Worm (Caenorhabditis elegans) whole organism, L2 larva: ENCODE data around the gene F44G4.5.
A peak's percentile ranks its signal among the peaks of the same experiment; 100 is the strongest.

Experiments
- Y55F3AM.14 ChIP-seq: fragments of 200-800 bp; sonication (Bioruptor generic); optimal IDR thresholded peaks from 2 replicates; lab custom pipeline; 2018; ENCODE audit warnings: mild to moderate bottlenecking, missing genetic modification characterization, missing compliant biosample characterization
- ZK546.5 ChIP-seq: sonication (generic microtip); optimal IDR thresholded peaks from 2 replicates; lab custom pipeline; 2017; ENCODE audit warnings: missing biosample characterization, missing genetic modification characterization
- alr-1 ChIP-seq: fragments of 150-350 bp; optimal IDR thresholded peaks from 2 replicates; lab custom pipeline; 2014; ENCODE audit warnings: missing biosample characterization, missing genetic modification characterization
- aly-2 ChIP-seq: fragments of 150-350 bp; optimal IDR thresholded peaks from 2 replicates; lab custom pipeline; 2014; ENCODE audit warnings: missing biosample characterization, missing genetic modification characterization
- ceh-82 ChIP-seq: fragments of 150-350 bp; optimal IDR thresholded peaks from 2 replicates; lab custom pipeline; 2014; ENCODE audit warnings: missing biosample characterization, missing genetic modification characterization
- crh-2 ChIP-seq: sonication (generic microtip); optimal IDR thresholded peaks from 2 replicates; lab custom pipeline; 2017; ENCODE audit warnings: missing biosample characterization, missing genetic modification characterization
- dmd-4 ChIP-seq: sonication (generic microtip); optimal IDR thresholded peaks from 2 replicates; lab custom pipeline; 2017; ENCODE audit warnings: missing biosample characterization, missing genetic modification characterization
- egl-27 ChIP-seq: sonication (generic microtip); optimal IDR thresholded peaks from 3 replicates; lab custom pipeline; 2017; ENCODE audit warnings: missing biosample characterization, missing genetic modification reagents, missing genetic modification characterization
- fos-1 ChIP-seq: fragments of 150-350 bp; optimal IDR thresholded peaks from 2 replicates; lab custom pipeline; 2014; ENCODE audit warnings: missing biosample characterization, missing genetic modification characterization
- gmeb-1 ChIP-seq: fragments of 150-350 bp; optimal IDR thresholded peaks from 2 replicates; lab custom pipeline; 2014; ENCODE audit warnings: missing biosample characterization, missing genetic modification characterization
- lin-11 ChIP-seq: fragments of 150-350 bp; sonication (generic microtip); optimal IDR thresholded peaks from 2 replicates; lab custom pipeline; 2014; ENCODE audit warnings: missing biosample characterization, missing genetic modification characterization, inconsistent platforms, mixed read lengths
- lin-13 ChIP-seq: fragments of 150-350 bp; optimal IDR thresholded peaks from 2 replicates; lab custom pipeline; 2014; ENCODE audit warnings: missing biosample characterization, missing genetic modification reagents, missing genetic modification characterization
- lin-39 ChIP-seq: fragments of 150-350 bp; optimal IDR thresholded peaks from 2 replicates; lab custom pipeline; 2014; ENCODE audit warnings: missing biosample characterization, missing genetic modification reagents, missing genetic modification characterization
- lsy-2 ChIP-seq, 2 experiments: fragments of 150-350 bp in 1 of 2; sonication (generic microtip) in 1 of 2; optimal IDR thresholded peaks; 2 replicates each; lab custom pipeline; 2014 to 2017; ENCODE audit warnings: missing biosample characterization in 2 of 2, missing genetic modification characterization in 2 of 2
- mbf-1 ChIP-seq: sonication (generic microtip); optimal IDR thresholded peaks from 2 replicates; lab custom pipeline; 2017; ENCODE audit warnings: missing biosample characterization, missing genetic modification characterization
- mdl-1 ChIP-seq, 2 experiments: fragments of 150-350 bp in 1 of 2; sonication (generic microtip) in 1 of 2; optimal IDR thresholded peaks; 2 replicates each; lab custom pipeline; 2017; ENCODE audit warnings: missing biosample characterization in 2 of 2, missing genetic modification characterization in 2 of 2
- nhr-11 ChIP-seq: fragments of 150-350 bp; optimal IDR thresholded peaks from 2 replicates; lab custom pipeline; 2014; ENCODE audit warnings: missing biosample characterization, missing genetic modification characterization
- nhr-12 ChIP-seq: fragments of 150-350 bp; optimal IDR thresholded peaks from 2 replicates; lab custom pipeline; 2014; ENCODE audit warnings: missing biosample characterization, missing genetic modification characterization
- nhr-129 ChIP-seq: fragments of 150-350 bp; optimal IDR thresholded peaks from 2 replicates; lab custom pipeline; 2014; ENCODE audit warnings: missing biosample characterization, missing genetic modification characterization
- nhr-21 ChIP-seq: fragments of 150-350 bp; optimal IDR thresholded peaks from 2 replicates; lab custom pipeline; 2014; ENCODE audit warnings: missing biosample characterization, missing genetic modification characterization
- nhr-23 ChIP-seq: fragments of 150-350 bp; optimal IDR thresholded peaks from 2 replicates; lab custom pipeline; 2014; ENCODE audit warnings: missing biosample characterization, missing genetic modification reagents, missing genetic modification characterization
- nhr-25 ChIP-seq: fragments of 150-350 bp; sonication (generic microtip); optimal IDR thresholded peaks from 3 replicates; lab custom pipeline; 2014; ENCODE audit warnings: missing biosample characterization, missing genetic modification characterization
- nhr-6 ChIP-seq: fragments of 150-350 bp; optimal IDR thresholded peaks from 2 replicates; lab custom pipeline; 2014; ENCODE audit warnings: missing biosample characterization, missing genetic modification characterization
- peb-1 ChIP-seq: fragments of 150-350 bp; optimal IDR thresholded peaks from 2 replicates; lab custom pipeline; 2014; ENCODE audit warnings: missing biosample characterization, missing genetic modification characterization
- sem-4 ChIP-seq: fragments of 150-350 bp; optimal IDR thresholded peaks from 2 replicates; lab custom pipeline; 2014; ENCODE audit warnings: missing biosample characterization, missing genetic modification reagents, missing genetic modification characterization
- skn-1 ChIP-seq: sonication (generic microtip); optimal IDR thresholded peaks from 2 replicates; lab custom pipeline; 2017; ENCODE audit warnings: missing biosample characterization, missing genetic modification characterization
- sma-3 ChIP-seq: sonication (generic microtip); optimal IDR thresholded peaks from 2 replicates; lab custom pipeline; 2016; ENCODE audit warnings: missing genetic modification reagents, missing genetic modification characterization, missing compliant biosample characterization
- sma-9 ChIP-seq, 2 experiments: fragments of 150-350 bp in 1 of 2; sonication (generic microtip) in 1 of 2; optimal IDR thresholded peaks; 2 replicates each; lab custom pipeline; 2014 to 2016; ENCODE audit warnings: missing genetic modification characterization in 2 of 2, mild to moderate bottlenecking in 1 of 2, missing biosample characterization in 1 of 2, missing compliant biosample characterization in 1 of 2, missing genetic modification reagents in 1 of 2, moderate library complexity in 1 of 2
- snpc-4 ChIP-seq: fragments of 150-350 bp; optimal IDR thresholded peaks from 2 replicates; lab custom pipeline; 2014; ENCODE audit warnings: missing biosample characterization, missing genetic modification characterization
- unc-39 ChIP-seq: fragments of 150-350 bp; optimal IDR thresholded peaks from 2 replicates; lab custom pipeline; 2014; ENCODE audit warnings: missing biosample characterization, missing genetic modification characterization
- zag-1 ChIP-seq: fragments of 150-350 bp; optimal IDR thresholded peaks from 2 replicates; lab custom pipeline; 2014; ENCODE audit warnings: missing biosample characterization, missing genetic modification characterization
- ztf-1 ChIP-seq: fragments of 200-800 bp; sonication (Bioruptor generic); conservative IDR thresholded peaks from 2 replicates; pipeline ENCODE4 v1.3.6; 2022; ENCODE audit warnings: missing genetic modification characterization, missing compliant biosample characterization
- ztf-11 ChIP-seq: sonication (generic microtip); optimal IDR thresholded peaks from 2 replicates; lab custom pipeline; 2017; ENCODE audit warnings: missing biosample characterization, missing genetic modification characterization
- ztf-4 ChIP-seq: fragments of 150-350 bp; optimal IDR thresholded peaks from 2 replicates; lab custom pipeline; 2014; ENCODE audit warnings: missing biosample characterization, missing genetic modification characterization

Gene F44G4.5

DNA sequence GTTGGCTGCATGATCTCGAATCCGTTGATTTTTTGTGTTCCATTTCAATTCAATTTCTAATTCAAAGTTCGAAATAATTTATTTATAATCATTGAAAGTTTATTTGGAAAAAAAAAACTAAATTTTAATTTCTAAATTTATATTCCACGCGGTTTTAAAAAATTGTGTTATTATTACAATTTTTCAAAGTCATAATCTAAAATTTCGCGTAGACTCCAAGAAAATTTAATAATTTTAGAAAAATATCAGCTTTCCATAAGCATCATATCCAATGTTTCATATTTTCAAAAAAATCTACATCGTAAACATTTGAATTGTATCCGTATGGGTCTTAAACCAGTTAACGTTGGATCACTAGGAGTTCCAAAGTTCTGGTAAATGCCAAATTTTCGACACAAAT lies at the start of gene F44G4.5:
F44G4.5 (minus strand) TSS at position 101 of the 400 bp plus-strand sequence.
- no peak for TF ChIP-seq sma-3 (GFP tag; lab: Kevin White, UChicago)
- TF ChIP-seq egl-27 (tag; lab: Kevin White, UChicago), result no peak
- no peak for TF ChIP-seq nhr-23
- no peak for TF ChIP-seq mdl-1 (tag; optimal IDR thresholded peaks at IDR 0.05; lab: Kevin White, UChicago)
- no peak for TF ChIP-seq sma-9 (GFP tag; optimal IDR thresholded peaks at IDR 0.05; lab: Kevin White, UChicago)
- TF ChIP-seq sma-9 (tag; optimal IDR thresholded peaks at IDR 0.05; lab: Kevin White, UChicago), result no peak
- TF ChIP-seq zag-1 (tag; lab: Kevin White, UChicago), result no peak
- TF ChIP-seq peb-1 (tag; lab: Kevin White, UChicago), result no peak
- TF ChIP-seq lin-11, result no peak
- TF ChIP-seq ztf-1 (GFP tag; lab: Robert Waterston, UW), result no peak
- TF ChIP-seq ztf-11 (tag; lab: Kevin White, UChicago), result no peak
- no peak for TF ChIP-seq sem-4 (tag; lab: Kevin White, UChicago)
- TF ChIP-seq crh-2, result no peak
- no peak for TF ChIP-seq dmd-4
- TF ChIP-seq aly-2, result no peak
- no peak for TF ChIP-seq nhr-11 (tag; lab: Kevin White, UChicago)
- TF ChIP-seq ztf-4 (tag; lab: Kevin White, UChicago), result no peak
- no peak for TF ChIP-seq fos-1 (tag; lab: Kevin White, UChicago)
- TF ChIP-seq snpc-4 (tag; lab: Kevin White, UChicago), result no peak
- TF ChIP-seq skn-1 (tag; lab: Kevin White, UChicago), result no peak
- no peak for TF ChIP-seq ceh-82 (tag; lab: Kevin White, UChicago)

DNA sequence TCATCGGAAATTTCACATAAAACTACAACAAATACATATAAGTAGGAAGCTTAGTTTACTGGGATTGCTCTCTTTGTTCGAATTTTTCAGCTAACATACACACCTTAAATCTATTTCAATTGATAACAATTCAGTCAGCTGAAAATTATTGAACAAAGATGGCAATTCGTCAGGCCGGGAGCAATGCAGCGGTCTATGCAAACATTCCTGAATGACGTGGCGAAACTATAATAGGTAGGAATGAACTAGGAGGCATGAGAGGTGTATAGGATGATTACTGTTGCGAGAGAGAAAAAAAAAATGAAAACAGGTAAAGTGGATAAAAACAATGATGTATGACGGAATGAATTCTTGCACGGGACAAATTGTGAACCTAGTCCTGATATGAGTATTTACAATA lies 41.8 kb upstream of the F44G4.5 start:
- TF ChIP-seq lin-39 (no peak), fos-1 (tag; lab: Kevin White, UChicago) (peak; percentile 71), mbf-1 (no peak), zag-1 (tag; lab: Kevin White, UChicago) (no peak)

- TF ChIP-seq ZK546.5 (tag; lab: Kevin White, UChicago) (no peak), lin-39 (no peak), zag-1 (tag; lab: Kevin White, UChicago) (no peak), nhr-25 (tag; lab: Kevin White, UChicago) (no peak), ceh-82 (tag; lab: Kevin White, UChicago) (no peak), alr-1 (tag; lab: Kevin White, UChicago) (no peak), lin-13 (GFP tag; lab: Kevin White, UChicago) (no peak)
Measured at ce11 chrII:9041306-9041705, 41.1 kb upstream of the F44G4.5 start, which contains the start of gene F37B12.3. TSS of gene F37B12.3 (minus strand) at chrII:9041406.

ce11 chrII:9038736-9039135 lies 38.5 kb upstream of the F44G4.5 start:
- peak; percentile 15 for TF ChIP-seq fos-1 (tag; lab: Kevin White, UChicago)
- TF ChIP-seq skn-1 (tag; lab: Kevin White, UChicago), result peak; percentile 94
- no peak for TF ChIP-seq nhr-23

DNA sequence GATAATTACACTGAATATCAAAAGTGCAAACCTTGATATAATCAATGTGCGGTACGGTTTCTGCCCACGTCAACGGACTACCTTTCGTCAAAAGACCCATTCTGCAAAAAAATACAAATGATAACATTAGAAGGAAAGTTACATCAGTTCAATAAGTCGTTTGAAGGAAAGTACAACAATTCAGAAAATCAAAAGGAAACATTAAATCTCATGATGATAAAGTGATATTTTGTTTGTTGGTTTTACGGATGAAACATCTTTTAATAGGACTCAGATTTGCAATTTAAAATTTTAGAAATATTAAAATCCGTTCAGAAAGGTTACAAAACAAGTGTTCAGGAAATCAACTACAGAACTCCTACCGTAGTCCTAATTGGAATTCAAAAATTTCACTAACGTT lies 38.0 kb upstream of the F44G4.5 start, which contains the start of gene gcs-1:
gcs-1 (minus strand) TSS at position 101 of the 400 bp plus-strand sequence.
- TF ChIP-seq nhr-12 (no peak), unc-39 (tag; lab: Kevin White, UChicago) (no peak), skn-1 (tag; lab: Kevin White, UChicago) (no peak), gmeb-1 (no peak), ceh-82 (tag; lab: Kevin White, UChicago) (no peak), nhr-23 (no peak), crh-2 (no peak), sem-4 (tag; lab: Kevin White, UChicago) (no peak), nhr-11 (tag; lab: Kevin White, UChicago) (no peak), nhr-129 (no peak), Y55F3AM.14 (GFP tag; lab: Kevin White, UChicago) (no peak), nhr-6 (tag; lab: Kevin White, UChicago) (no peak), ztf-4 (tag; lab: Kevin White, UChicago) (no peak)

- TF ChIP-seq sma-3 (GFP tag; lab: Kevin White, UChicago), result peak; percentile 12
- peak; percentile 81 for TF ChIP-seq nhr-21
- peak; percentile 52 for TF ChIP-seq egl-27 (tag; lab: Kevin White, UChicago)
- no peak for TF ChIP-seq lsy-2 (tag; optimal IDR thresholded peaks at IDR 0.05; lab: Kevin White, UChicago)
Measured at ce11 chrII:9033034-9033433, 32.8 kb upstream of the F44G4.5 start.
